Fruit fly (Drosophila melanogaster) whole organism, wandering third instar larva: ENCODE results near the gene Teh1.

Experiments
- CG32264 ChIP-seq: fragments of 200-800 bp; sonication (Bioruptor generic); optimal IDR thresholded peaks from 2 replicates; lab custom pipeline; 2016; ENCODE audit warnings: missing biosample characterization, missing genetic modification characterization
- CG9705 ChIP-seq: fragments of 200-800 bp; sonication (Bioruptor generic); optimal IDR thresholded peaks from 2 replicates; lab custom pipeline; 2018; ENCODE audit warnings: missing biosample characterization, mild to moderate bottlenecking, missing genetic modification characterization
- Dfd ChIP-seq: fragments of >200 bp; optimal IDR thresholded peaks from 2 replicates; lab custom pipeline; 2017; ENCODE audit warnings: missing biosample characterization, missing genetic modification characterization
- GATAd ChIP-seq: sonication (Bioruptor generic); optimal IDR thresholded peaks from 2 replicates; lab custom pipeline; 2016; ENCODE audit warnings: missing biosample characterization, missing genetic modification characterization
- Hnf4 ChIP-seq: fragments of 200-800 bp; sonication (Bioruptor generic); optimal IDR thresholded peaks from 2 replicates; lab custom pipeline; 2016; ENCODE audit warnings: missing biosample characterization, mild to moderate bottlenecking, missing genetic modification characterization
- Hr78 ChIP-seq: fragments of >200 bp; optimal IDR thresholded peaks from 2 replicates; lab custom pipeline; 2017; ENCODE audit warnings: missing biosample characterization, missing genetic modification characterization
- Myc ChIP-seq: fragments of >200 bp; optimal IDR thresholded peaks from 2 replicates; lab custom pipeline; 2017
- OdsH ChIP-seq: fragments of 200-800 bp; sonication (Bioruptor generic); optimal IDR thresholded peaks from 2 replicates; lab custom pipeline; 2016; ENCODE audit warnings: missing biosample characterization, mild to moderate bottlenecking, missing genetic modification characterization
- dsf ChIP-seq: sonication (Bioruptor generic); optimal IDR thresholded peaks from 2 replicates; lab custom pipeline; 2016; ENCODE audit warnings: missing biosample characterization, missing genetic modification characterization, borderline replicate concordance
- foxo ChIP-seq, 2 experiments: fragments of 200-800 bp; sonication (Bioruptor generic); optimal IDR thresholded peaks; 2 replicates in 1 of 2; 3 replicates in 1 of 2; lab custom pipeline; 2016 to 2017; ENCODE audit warnings: missing biosample characterization in 2 of 2, missing genetic modification characterization in 2 of 2
- fru ChIP-seq: fragments of 200-800 bp; sonication (Bioruptor generic); optimal IDR thresholded peaks from 3 replicates; lab custom pipeline; 2016; ENCODE audit warnings: missing biosample characterization, mild to moderate bottlenecking, missing genetic modification characterization
- sage ChIP-seq: fragments of 200-800 bp; sonication (Bioruptor generic); optimal IDR thresholded peaks from 2 replicates; lab custom pipeline; 2016; ENCODE audit warnings: missing biosample characterization, mild to moderate bottlenecking, missing genetic modification characterization

DNA sequence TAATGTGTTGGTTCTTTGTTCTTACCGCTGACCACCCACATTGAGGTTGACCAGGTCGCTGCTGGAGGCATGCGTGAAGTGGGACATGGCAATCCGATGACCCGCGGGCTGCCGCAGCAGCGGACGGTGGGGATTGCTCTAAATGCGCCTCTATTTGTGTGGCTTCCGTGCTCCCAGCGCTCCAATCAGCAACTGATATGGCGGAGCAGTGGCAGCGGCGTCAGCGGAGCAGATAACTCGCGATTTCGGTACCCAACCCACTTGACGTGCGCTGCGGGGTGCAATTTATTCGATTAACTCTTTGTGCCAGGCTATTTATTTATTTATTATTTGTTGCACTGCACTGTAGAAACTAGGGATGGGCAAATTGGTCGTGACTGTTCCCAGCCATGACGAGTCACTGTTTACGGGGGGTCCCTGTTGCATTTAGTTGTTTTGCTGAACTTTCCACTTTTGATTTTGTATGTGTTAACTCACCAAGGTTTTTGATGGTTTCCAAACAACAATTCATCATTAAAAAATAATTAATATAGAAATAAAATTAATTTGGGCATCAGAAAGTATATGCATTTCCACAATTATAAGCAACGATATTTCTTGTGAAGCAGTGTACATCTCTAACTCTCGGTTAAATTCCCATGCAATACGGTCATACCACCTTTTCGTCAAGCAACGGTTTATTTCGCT lies 67.1 kb downstream of the Teh1 start, which contains the start of the genes CG9467 and CG8526:
- TF ChIP-seq GATAd (GFP tag; lab: Kevin White, UChicago), result no peak
- peak; percentile 55 for TF ChIP-seq fru (GFP tag; lab: Kevin White, UChicago)
- no peak for TF ChIP-seq CG32264 (GFP tag; lab: Kevin White, UChicago)
- no peak for TF ChIP-seq dsf (GFP tag; lab: Kevin White, UChicago)
- peak; percentile 55 for TF ChIP-seq Myc
- no peak for TF ChIP-seq Hr78
- TF ChIP-seq OdsH (GFP tag; lab: Kevin White, UChicago), result peak; percentile 54
- no peak for TF ChIP-seq Dfd (GFP tag; lab: Kevin White, UChicago)
- TF ChIP-seq sage (GFP tag; lab: Kevin White, UChicago), result no peak
- TF ChIP-seq CG9705, result peak; percentile 60
- peak in 1 of 2 experiments; percentile 79 for TF ChIP-seq foxo (GFP tag; optimal IDR thresholded peaks at IDR 0.05; lab: Kevin White, UChicago)
- no peak for TF ChIP-seq Hnf4 (GFP tag; lab: Kevin White, UChicago)
